Worm (Caenorhabditis elegans) whole organism, mixed stage, embryonic: Measurements from ENCODE around the gene irld-21.

Experiments
- blmp-1 ChIP-seq: fragments of 150-350 bp; optimal IDR thresholded peaks from 2 replicates; lab custom pipeline; 2014; ENCODE audit warnings: missing biosample characterization, missing genetic modification characterization
- ces-1 ChIP-seq: fragments of 150-350 bp; optimal IDR thresholded peaks from 2 replicates; lab custom pipeline; 2014; ENCODE audit warnings: missing biosample characterization, missing genetic modification reagents, missing genetic modification characterization
- cnd-1 ChIP-seq: fragments of 200-800 bp; sonication (Bioruptor generic); optimal IDR thresholded peaks from 2 replicates; lab custom pipeline; 2018; ENCODE audit warnings: mild to moderate bottlenecking, missing genetic modification characterization, missing compliant biosample characterization
- elt-3 ChIP-seq: fragments of 150-350 bp; optimal IDR thresholded peaks from 2 replicates; lab custom pipeline; 2014; ENCODE audit warnings: missing biosample characterization, missing genetic modification characterization
- flh-1 ChIP-seq: fragments of 200-800 bp; sonication (Bioruptor generic); optimal IDR thresholded peaks from 2 replicates; lab custom pipeline; 2018; ENCODE audit warnings: mild to moderate bottlenecking, missing genetic modification characterization, moderate library complexity, missing compliant biosample characterization
- lsy-2 ChIP-seq: fragments of 150-350 bp; optimal IDR thresholded peaks from 2 replicates; lab custom pipeline; 2014; ENCODE audit warnings: missing biosample characterization, missing genetic modification characterization
- mep-1 ChIP-seq: fragments of 150-350 bp; optimal IDR thresholded peaks from 2 replicates; lab custom pipeline; 2017; ENCODE audit warnings: missing biosample characterization, missing genetic modification reagents, missing genetic modification characterization, inconsistent platforms
- nhr-12 ChIP-seq: fragments of 150-350 bp; optimal IDR thresholded peaks from 2 replicates; lab custom pipeline; 2014; ENCODE audit warnings: missing biosample characterization, missing genetic modification characterization
- nhr-76 ChIP-seq: sonication (generic microtip); optimal IDR thresholded peaks from 2 replicates; lab custom pipeline; 2017; ENCODE audit warnings: missing biosample characterization, missing genetic modification characterization
- pha-4 ChIP-seq: fragments of 150-350 bp; optimal IDR thresholded peaks from 2 replicates; lab custom pipeline; 2018; ENCODE audit warnings: missing biosample characterization, missing genetic modification reagents, missing genetic modification characterization
- snpc-4 ChIP-seq: fragments of 150-350 bp; optimal IDR thresholded peaks from 2 replicates; lab custom pipeline; 2014; ENCODE audit warnings: missing biosample characterization, missing genetic modification characterization
- unc-39 ChIP-seq: fragments of 150-350 bp; optimal IDR thresholded peaks from 2 replicates; lab custom pipeline; 2014; ENCODE audit warnings: missing biosample characterization, missing genetic modification characterization
- ztf-11 ChIP-seq: fragments of 150-350 bp; optimal IDR thresholded peaks from 2 replicates; lab custom pipeline; 2014; ENCODE audit warnings: missing biosample characterization, missing genetic modification characterization

DNA sequence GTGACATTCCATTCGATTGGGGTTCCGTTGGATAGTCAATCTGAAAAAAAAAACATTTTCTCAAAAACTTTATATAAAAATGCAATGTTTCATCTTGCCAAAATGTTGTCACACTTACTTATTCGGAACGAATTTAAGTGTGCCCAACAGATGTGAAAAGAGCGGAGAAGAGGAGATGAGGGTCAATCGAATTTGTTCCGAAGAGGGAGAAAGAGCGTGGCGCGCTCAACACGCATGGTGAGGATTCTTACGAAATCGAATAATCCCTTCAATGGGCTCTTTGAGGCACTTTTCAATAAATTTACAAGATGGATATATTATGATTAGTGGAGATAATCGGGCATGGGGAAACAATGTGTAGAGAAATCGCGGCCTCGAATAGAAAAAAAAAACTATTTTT is 48.7 kb upstream of the irld-21 start:
- TF ChIP-seq nhr-12 (tag; lab: Kevin White, UChicago): no peak
- TF ChIP-seq elt-3 (tag; lab: Kevin White, UChicago): no peak
- TF ChIP-seq blmp-1: no peak
- no peak for TF ChIP-seq snpc-4 (tag; lab: Kevin White, UChicago)
- no peak for TF ChIP-seq ztf-11 (tag; lab: Kevin White, UChicago)
- TF ChIP-seq mep-1 (tag; lab: Kevin White, UChicago): no peak
- TF ChIP-seq cnd-1 (tag; lab: Kevin White, UChicago): no peak
- TF ChIP-seq pha-4 (tag; lab: Kevin White, UChicago): no peak
- no peak for TF ChIP-seq nhr-76
- no peak for TF ChIP-seq unc-39 (tag; lab: Kevin White, UChicago)
- TF ChIP-seq ces-1 (GFP tag; lab: Kevin White, UChicago): peak; percentile 99
- TF ChIP-seq lsy-2 (tag; lab: Kevin White, UChicago): no peak
- TF ChIP-seq flh-1 (GFP tag; lab: Kevin White, UChicago): no peak
